Worm (Caenorhabditis elegans) whole organism, late embryonic: Measurements from ENCODE around the gene E04F6.6.

Experiments used
- C38D4.7 ChIP-seq: fragments of 200-800 bp; sonication (Bioruptor generic); optimal IDR thresholded peaks from 2 replicates; lab custom pipeline; 2018; ENCODE audit warnings: mild to moderate bottlenecking, missing genetic modification characterization, moderate library complexity, missing compliant biosample characterization
- Y22D7AL.16 ChIP-seq: sonication (generic microtip); optimal IDR thresholded peaks from 2 replicates; lab custom pipeline; 2016; ENCODE audit warnings: missing genetic modification characterization, missing compliant biosample characterization
- ahr-1 ChIP-seq: sonication (generic microtip); optimal IDR thresholded peaks from 2 replicates; lab custom pipeline; 2016; ENCODE audit warnings: missing genetic modification characterization, missing compliant biosample characterization
- ceh-18 ChIP-seq: sonication (generic microtip); optimal IDR thresholded peaks from 2 replicates; lab custom pipeline; 2016; ENCODE audit warnings: missing genetic modification characterization, missing compliant biosample characterization
- ceh-22 ChIP-seq: sonication (generic microtip); optimal IDR thresholded peaks from 2 replicates; lab custom pipeline; 2017; ENCODE audit warnings: missing biosample characterization, missing genetic modification characterization
- ceh-31 ChIP-seq: sonication (generic microtip); optimal IDR thresholded peaks from 2 replicates; lab custom pipeline; 2016; ENCODE audit warnings: missing genetic modification characterization, missing compliant biosample characterization
- ceh-6 ChIP-seq: fragments of 200-800 bp; sonication (Bioruptor generic); optimal IDR thresholded peaks from 2 replicates; lab custom pipeline; 2018; ENCODE audit warnings: mild to moderate bottlenecking, missing genetic modification characterization, missing compliant biosample characterization
- ceh-9 ChIP-seq: sonication (generic microtip); optimal IDR thresholded peaks from 2 replicates; lab custom pipeline; 2016; ENCODE audit warnings: mild to moderate bottlenecking, missing genetic modification characterization, inconsistent platforms, missing compliant biosample characterization
- dmd-4 ChIP-seq: sonication (generic microtip); optimal IDR thresholded peaks from 2 replicates; lab custom pipeline; 2016; ENCODE audit warnings: borderline replicate concordance, missing genetic modification characterization, missing compliant biosample characterization
- dve-1 ChIP-seq: sonication (generic microtip); optimal IDR thresholded peaks from 2 replicates; lab custom pipeline; 2017; ENCODE audit warnings: antibody characterized with exemption, mild to moderate bottlenecking, missing genetic modification characterization, missing compliant biosample characterization
- elt-2 ChIP-seq: sonication (generic microtip); optimal IDR thresholded peaks from 2 replicates; lab custom pipeline; 2016; ENCODE audit warnings: missing genetic modification reagents, missing genetic modification characterization, missing compliant biosample characterization
- elt-4 ChIP-seq: sonication (generic microtip); optimal IDR thresholded peaks from 2 replicates; lab custom pipeline; 2016; ENCODE audit warnings: missing genetic modification characterization, missing compliant biosample characterization
- eyg-1 ChIP-seq: sonication (generic microtip); optimal IDR thresholded peaks from 2 replicates; lab custom pipeline; 2016; ENCODE audit warnings: missing genotype, missing genetic modification characterization, missing compliant biosample characterization
- gmeb-2 ChIP-seq: sonication (generic microtip); optimal IDR thresholded peaks from 2 replicates; lab custom pipeline; 2016; ENCODE audit warnings: missing genetic modification characterization, inconsistent platforms, missing compliant biosample characterization
- hlh-13 ChIP-seq: fragments of 200-800 bp; sonication (Bioruptor generic); optimal IDR thresholded peaks from 2 replicates; lab custom pipeline; 2018; ENCODE audit warnings: mild to moderate bottlenecking, missing genetic modification characterization, missing compliant biosample characterization
- hlh-15 ChIP-seq: sonication (generic microtip); optimal IDR thresholded peaks from 2 replicates; lab custom pipeline; 2016; ENCODE audit warnings: missing genetic modification characterization, missing compliant biosample characterization
- hlh-30 ChIP-seq: sonication (generic microtip); optimal IDR thresholded peaks from 2 replicates; lab custom pipeline; 2017; ENCODE audit warnings: antibody characterized with exemption, missing genetic modification characterization, missing compliant biosample characterization; ENCODE audit not compliant: insufficient read depth
- hlh-6 ChIP-seq: sonication (generic microtip); optimal IDR thresholded peaks from 2 replicates; lab custom pipeline; 2016; ENCODE audit warnings: missing genotype, missing genetic modification characterization, missing compliant biosample characterization
- hlh-8 ChIP-seq: sonication (generic microtip); optimal IDR thresholded peaks from 2 replicates; lab custom pipeline; 2016; ENCODE audit warnings: missing genotype, missing genetic modification characterization, missing compliant biosample characterization
- lin-11 ChIP-seq: fragments of 200-800 bp; sonication (Bioruptor generic); optimal IDR thresholded peaks from 2 replicates; lab custom pipeline; 2018; ENCODE audit warnings: mild to moderate bottlenecking, missing genetic modification characterization, missing compliant biosample characterization
- madf-2 ChIP-seq: sonication (generic microtip); optimal IDR thresholded peaks from 2 replicates; lab custom pipeline; 2017; ENCODE audit warnings: missing genetic modification characterization, missing compliant biosample characterization
- nhr-11 ChIP-seq: fragments of 150-350 bp; optimal IDR thresholded peaks from 2 replicates; lab custom pipeline; 2014; ENCODE audit warnings: missing biosample characterization, missing genetic modification characterization
- nhr-232 ChIP-seq: sonication (generic microtip); optimal IDR thresholded peaks from 2 replicates; lab custom pipeline; 2016; ENCODE audit warnings: missing genetic modification characterization, missing compliant biosample characterization
- npax-4 ChIP-seq: sonication (generic microtip); optimal IDR thresholded peaks from 2 replicates; lab custom pipeline; 2016; ENCODE audit warnings: missing genetic modification characterization, missing compliant biosample characterization
- odd-2 ChIP-seq: sonication (generic microtip); optimal IDR thresholded peaks from 2 replicates; lab custom pipeline; 2017; ENCODE audit warnings: antibody characterized with exemption, mild to moderate bottlenecking, missing genetic modification characterization, missing compliant biosample characterization
- pax-1 ChIP-seq: fragments of 150-350 bp; optimal IDR thresholded peaks from 2 replicates; lab custom pipeline; 2014; ENCODE audit warnings: missing biosample characterization, missing genetic modification characterization
- pha-2 ChIP-seq: sonication (generic microtip); optimal IDR thresholded peaks from 2 replicates; lab custom pipeline; 2017; ENCODE audit warnings: mild to moderate bottlenecking, missing genetic modification characterization, missing compliant biosample characterization
- pqm-1 ChIP-seq: sonication (generic microtip); optimal IDR thresholded peaks from 2 replicates; lab custom pipeline; 2016; ENCODE audit warnings: missing genetic modification characterization, missing compliant biosample characterization
- pros-1 ChIP-seq: fragments of 150-350 bp; optimal IDR thresholded peaks from 2 replicates; lab custom pipeline; 2014; ENCODE audit warnings: missing biosample characterization, missing genetic modification reagents, missing genetic modification characterization
- tbx-7 ChIP-seq: sonication (generic microtip); optimal IDR thresholded peaks from 2 replicates; lab custom pipeline; 2016; ENCODE audit warnings: missing genotype, missing genetic modification characterization, missing compliant biosample characterization
- unc-3 ChIP-seq, 2 experiments: fragments of 200-800 bp in 1 of 2; sonication (Bioruptor generic) in 1 of 2; sonication (generic microtip) in 1 of 2; conservative IDR thresholded peaks in 1 of 2; optimal IDR thresholded peaks in 1 of 2; 2 replicates each; pipeline versions ENCODE4 v1.3.6 to Lab custom; 2016 to 2022; ENCODE audit warnings: missing compliant biosample characterization in 2 of 2, missing genetic modification characterization in 2 of 2, missing genetic modification reagents in 1 of 2
- unc-42 ChIP-seq: sonication (generic microtip); optimal IDR thresholded peaks from 2 replicates; lab custom pipeline; 2016; ENCODE audit warnings: missing genotype, missing genetic modification characterization, missing compliant biosample characterization
- unc-55 ChIP-seq: sonication (generic microtip); optimal IDR thresholded peaks from 2 replicates; lab custom pipeline; 2017; ENCODE audit warnings: missing biosample characterization, missing genetic modification reagents, missing genetic modification characterization
- unc-86 ChIP-seq: sonication (generic microtip); optimal IDR thresholded peaks from 2 replicates; lab custom pipeline; 2016; ENCODE audit warnings: missing genetic modification characterization, missing compliant biosample characterization
- ztf-16 ChIP-seq: sonication (generic microtip); optimal IDR thresholded peaks from 2 replicates; lab custom pipeline; 2017; ENCODE audit warnings: missing genetic modification characterization, missing compliant biosample characterization

The E04F6.6 gene

DNA sequence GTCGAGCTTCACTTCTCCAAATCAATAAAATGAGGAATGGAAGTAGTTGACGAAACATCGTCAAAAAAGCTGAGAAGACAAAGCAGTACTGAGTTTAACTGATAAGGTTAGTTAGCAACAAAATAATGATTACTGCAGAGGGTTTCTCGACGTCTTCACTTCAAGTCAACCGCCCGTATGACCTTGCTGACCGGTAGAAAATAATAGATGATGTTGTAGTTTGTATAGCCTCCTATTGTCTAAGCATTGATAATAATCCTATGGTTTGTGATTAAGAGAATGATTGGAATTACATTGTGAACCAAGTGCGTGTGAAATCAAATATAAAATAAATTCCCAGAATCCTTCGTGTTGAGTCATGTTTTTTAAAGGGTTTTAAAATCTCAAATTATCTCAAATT lies at the start of gene E04F6.6:
Gene E04F6.6, minus strand, starts transcription at position 258 of the 400 bp plus-strand sequence.
- no peak for TF ChIP-seq ceh-31
- no peak for TF ChIP-seq hlh-13 (GFP tag; lab: Kevin White, UChicago)
- TF ChIP-seq ztf-16 (tag; lab: Kevin White, UChicago) = no peak
- no peak for TF ChIP-seq npax-4
- no peak for TF ChIP-seq ceh-22
- TF ChIP-seq pros-1 (tag; lab: Kevin White, UChicago) = no peak
- no peak for TF ChIP-seq madf-2 (tag; lab: Kevin White, UChicago)
- no peak for TF ChIP-seq nhr-11
- TF ChIP-seq unc-42 (tag; lab: Kevin White, UChicago) = no peak
- TF ChIP-seq ahr-1 = no peak

DNA sequence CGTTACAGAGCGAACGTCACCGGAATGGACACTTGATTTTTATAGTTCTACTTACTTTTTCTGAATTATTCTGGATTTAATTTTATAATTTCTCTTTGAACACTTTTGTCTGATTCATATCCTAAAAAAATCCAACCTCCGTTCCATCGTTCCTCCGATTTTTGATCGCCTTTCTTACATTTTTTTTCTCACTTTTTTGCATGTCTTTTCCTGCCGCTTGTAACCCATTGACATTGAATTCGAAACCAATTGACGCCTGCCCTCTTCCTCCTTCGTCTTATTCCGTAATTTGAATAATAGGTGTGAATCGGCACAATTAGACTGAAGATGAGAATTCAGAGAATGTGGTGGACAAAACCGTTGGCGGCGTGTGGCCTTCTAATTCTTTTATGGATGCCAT lies 46.2 kb upstream of the E04F6.6 start, which contains the start of gene skpo-3:
Gene skpo-3, plus strand, starts transcription at position 301 of the 400 bp plus-strand sequence.
- TF ChIP-seq hlh-30 (tag; lab: Kevin White, UChicago) = no peak

DNA sequence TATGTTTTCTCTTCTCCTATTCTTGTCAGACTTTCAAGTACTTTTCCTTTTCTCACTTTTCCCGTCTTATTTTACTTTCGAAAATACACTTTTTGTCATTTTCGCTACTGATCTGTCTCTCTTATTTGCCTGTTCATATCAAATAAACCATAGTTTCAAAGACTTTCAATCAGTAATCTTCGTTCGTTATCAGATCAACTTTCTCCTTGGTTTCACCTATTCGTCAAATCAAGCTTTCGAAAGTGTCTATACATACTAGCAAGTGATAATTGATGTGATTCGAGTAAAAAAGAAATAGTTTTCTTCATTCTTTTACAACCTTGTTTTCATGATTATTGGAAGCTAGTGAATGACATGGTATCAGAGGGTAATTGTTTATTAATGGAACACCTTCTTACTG lies 43.4 kb upstream of the E04F6.6 start:
- TF ChIP-seq ztf-16 (tag; lab: Kevin White, UChicago) (no peak), hlh-6 (tag; lab: Kevin White, UChicago) (no peak), unc-3 (GFP tag; conservative IDR thresholded peaks at IDR 0.05; lab: Robert Waterston, UW) (no peak), unc-3 (tag; optimal IDR thresholded peaks at IDR 0.05; lab: Kevin White, UChicago) (no peak), elt-4 (tag; lab: Kevin White, UChicago) (no peak), unc-86 (tag; lab: Kevin White, UChicago) (no peak), Y22D7AL.16 (tag; lab: Kevin White, UChicago) (no peak), C38D4.7 (GFP tag; lab: Kevin White, UChicago) (no peak)

DNA sequence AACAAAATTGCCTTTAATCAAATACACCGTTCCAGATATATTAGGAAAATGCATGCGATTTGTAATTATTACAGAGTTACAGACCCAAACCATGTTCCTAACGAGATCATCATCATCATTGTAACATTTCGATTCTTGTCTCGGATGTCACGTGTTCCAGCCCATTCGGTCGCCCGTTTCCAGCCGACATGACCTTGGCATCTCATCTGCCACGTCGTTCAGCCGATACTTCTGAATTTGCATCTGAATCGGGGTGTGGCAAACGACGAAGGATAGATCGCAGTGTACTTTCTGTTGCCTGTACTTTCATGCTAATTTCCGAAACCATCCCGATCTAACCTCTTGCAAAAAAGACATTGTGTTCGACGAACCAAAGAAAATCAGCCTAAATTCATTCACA lies 40.3 kb upstream of the E04F6.6 start:
- TF ChIP-seq pqm-1 (tag; lab: Kevin White, UChicago) = no peak
- no peak for TF ChIP-seq hlh-15
- TF ChIP-seq tbx-7 (tag; lab: Kevin White, UChicago) = no peak
- TF ChIP-seq gmeb-2 = no peak
- no peak for TF ChIP-seq pax-1 (tag; lab: Kevin White, UChicago)
- no peak for TF ChIP-seq pros-1 (tag; lab: Kevin White, UChicago)
- TF ChIP-seq hlh-8 (tag; lab: Kevin White, UChicago) = no peak
- no peak for TF ChIP-seq hlh-30 (tag; lab: Kevin White, UChicago)
- no peak for TF ChIP-seq ceh-6 (GFP tag; lab: Kevin White, UChicago)
- no peak for TF ChIP-seq dmd-4 (tag; lab: Kevin White, UChicago)
- TF ChIP-seq, all 69 proteins: peak for 0

DNA sequence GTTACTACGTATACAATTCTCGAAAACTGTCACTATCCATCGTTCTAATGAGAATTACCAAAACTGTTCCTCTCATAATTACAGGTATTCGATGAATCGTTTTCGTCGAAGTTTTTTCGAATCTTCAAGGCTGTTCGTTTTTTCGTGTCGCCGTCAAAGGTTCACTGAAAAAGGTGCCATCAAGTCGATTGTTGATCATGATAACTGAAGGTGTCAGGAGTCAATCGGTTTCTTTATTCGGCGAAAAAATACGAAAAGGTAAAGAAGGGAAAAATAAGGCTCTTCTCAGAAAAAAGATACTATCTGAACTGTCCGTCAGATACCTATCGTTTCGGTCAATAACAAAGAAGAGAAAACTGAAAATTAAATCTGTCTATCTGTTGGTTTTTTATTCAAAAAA lies 39.4 kb upstream of the E04F6.6 start:
- no peak for TF ChIP-seq nhr-232 (tag; lab: Kevin White, UChicago)

DNA sequence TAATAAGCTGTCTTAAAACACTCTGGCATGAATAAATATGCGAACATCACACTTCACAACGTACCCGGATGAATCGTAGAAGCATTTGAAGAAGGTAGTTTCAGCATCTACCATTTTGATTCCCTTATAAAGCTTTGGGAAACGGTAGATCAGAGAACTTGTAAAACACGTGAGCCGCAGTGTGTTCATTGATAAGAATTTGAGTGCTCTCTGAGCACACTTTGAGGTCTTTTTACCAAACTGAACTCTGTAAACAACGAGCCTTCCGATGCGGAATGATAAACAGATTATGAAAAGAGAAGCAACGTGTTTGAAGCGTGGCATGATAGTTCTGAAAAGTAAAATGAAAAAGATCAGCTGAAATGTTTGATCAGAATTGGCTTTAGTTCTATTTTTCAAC lies 38.9 kb upstream of the E04F6.6 start, which contains the start of gene aqp-1:
Gene aqp-1, minus strand, starts transcription at position 102 of the 400 bp plus-strand sequence.
- TF ChIP-seq pha-2 (tag; lab: Kevin White, UChicago) (no peak), elt-2 (no peak), dmd-4 (tag; lab: Kevin White, UChicago) (no peak), odd-2 (no peak), unc-3 (GFP tag; conservative IDR thresholded peaks at IDR 0.05; lab: Robert Waterston, UW) (no peak), unc-3 (tag; optimal IDR thresholded peaks at IDR 0.05; lab: Kevin White, UChicago) (no peak)
- TF ChIP-seq, all 69 proteins: peak for 0

DNA sequence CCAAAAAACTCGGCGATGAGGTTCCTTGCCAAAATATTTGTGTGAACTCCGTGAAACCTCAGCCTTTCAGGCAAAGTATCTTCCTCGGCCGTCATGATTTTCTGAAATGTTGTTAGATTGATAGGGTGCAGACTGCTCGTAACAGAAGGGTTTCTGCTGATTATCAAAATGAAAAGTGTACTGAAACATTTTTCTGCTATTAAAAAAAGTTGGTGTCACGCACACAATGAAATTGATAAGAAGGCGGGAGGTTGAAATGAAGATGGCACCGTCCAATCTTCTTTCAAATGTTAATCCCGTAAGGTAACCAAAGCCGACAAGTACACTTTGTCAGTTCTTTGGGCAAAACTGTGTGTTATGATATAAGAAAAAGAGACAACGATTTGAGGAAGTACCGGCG lies 37.6 kb upstream of the E04F6.6 start:
- TF ChIP-seq lin-11 = no peak
- TF ChIP-seq unc-55 = no peak
- no peak for TF ChIP-seq eyg-1
- no peak for TF ChIP-seq elt-4 (tag; lab: Kevin White, UChicago)
- TF ChIP-seq ceh-18 (tag; lab: Kevin White, UChicago) = no peak
- TF ChIP-seq odd-2 = no peak
- TF ChIP-seq ceh-9 = no peak
- TF ChIP-seq dve-1 (tag; lab: Kevin White, UChicago) = no peak
- TF ChIP-seq Y22D7AL.16 (tag; lab: Kevin White, UChicago) = no peak
- no peak for TF ChIP-seq ahr-1
